Worm (Caenorhabditis elegans): ENCODE data around the gene ZK892.5.

DNA sequence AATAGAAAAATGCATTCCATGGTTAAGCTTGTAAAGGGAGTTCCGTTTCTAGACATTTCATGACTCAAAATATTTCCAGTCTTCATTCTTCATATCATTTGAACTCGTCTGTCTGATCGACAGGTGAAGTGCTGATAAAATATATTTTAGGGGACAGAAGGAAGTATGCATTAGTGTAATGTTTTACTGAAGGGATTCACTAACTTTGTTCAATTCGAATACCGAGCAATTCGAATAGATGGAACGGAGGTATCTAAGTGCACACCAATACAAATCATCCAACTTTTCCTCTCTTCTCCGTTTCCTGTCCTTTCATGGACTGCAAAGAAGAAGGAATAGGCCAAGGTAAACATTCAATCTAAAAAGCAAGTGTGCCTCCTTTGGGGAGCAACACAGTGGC lies 44.2 kb upstream of the ZK892.5 start:
- TF ChIP-seq snpc-4 (tag; optimal IDR thresholded peaks at IDR 0.05) (no peak), lsy-2 (tag; optimal IDR thresholded peaks at IDR 0.05) (no peak), pha-4 (tag; optimal IDR thresholded peaks at IDR 0.05) (no peak), M03D4.4 (tag; optimal IDR thresholded peaks at IDR 0.05) (no peak)

Measured in whole organism, mixed stage, embryonic.